Fruit fly (Drosophila melanogaster) whole organism, prepupa: ENCODE results near the gene Mgstl.

Source experiments
- Blimp-1 ChIP-seq: fragments of 200-800 bp; sonication (Bioruptor generic); optimal IDR thresholded peaks from 3 replicates; lab custom pipeline; 2017; ENCODE audit warnings: missing biosample characterization, missing genetic modification characterization, mild to moderate bottlenecking, moderate library complexity, missing genetic modification reagents
- CG10631 ChIP-seq: fragments of 200-800 bp; sonication (Bioruptor generic); optimal IDR thresholded peaks from 2 replicates; lab custom pipeline; 2016; ENCODE audit warnings: missing biosample characterization, missing genetic modification characterization
- CG10669 ChIP-seq: fragments of 200-800 bp; sonication (Bioruptor generic); optimal IDR thresholded peaks from 3 replicates; lab custom pipeline; 2018; ENCODE audit warnings: missing biosample characterization, mild to moderate bottlenecking, missing genetic modification characterization, moderate library complexity
- CG11294 ChIP-seq: fragments of 200-800 bp; sonication (Bioruptor generic); IDR thresholded peaks from 2 replicates; pipeline ENCODE4 v1.3.6; 2022; ENCODE audit warnings: missing biosample characterization, missing genetic modification characterization
- CG11762 ChIP-seq: fragments of 200-800 bp; sonication (Bioruptor generic); optimal IDR thresholded peaks from 3 replicates; lab custom pipeline; 2016; ENCODE audit warnings: missing biosample characterization, missing genetic modification characterization; ENCODE audit not compliant: insufficient read depth
- CG11902 ChIP-seq: fragments of 200-800 bp; sonication (Bioruptor generic); optimal IDR thresholded peaks from 3 replicates; lab custom pipeline; 2016; ENCODE audit warnings: missing biosample characterization, missing genetic modification characterization
- CG1621 ChIP-seq: fragments of 200-800 bp; sonication (Bioruptor generic); optimal IDR thresholded peaks from 3 replicates; lab custom pipeline; 2018; ENCODE audit warnings: missing biosample characterization, mild to moderate bottlenecking, missing genetic modification characterization
- CG16779 ChIP-seq: fragments of 200-800 bp; sonication (Bioruptor generic); optimal IDR thresholded peaks from 3 replicates; lab custom pipeline; 2017; ENCODE audit warnings: missing biosample characterization, mild to moderate bottlenecking, missing genetic modification characterization
- CG32006 ChIP-seq: fragments of 200-800 bp; sonication (Bioruptor generic); optimal IDR thresholded peaks from 3 replicates; lab custom pipeline; 2017; ENCODE audit warnings: missing biosample characterization, mild to moderate bottlenecking, missing genetic modification characterization
- CG34406 ChIP-seq: fragments of 200-800 bp; sonication (Bioruptor generic); optimal IDR thresholded peaks from 3 replicates; lab custom pipeline; 2016; ENCODE audit warnings: missing biosample characterization, missing genetic modification characterization
- CG4318 ChIP-seq: fragments of 200-800 bp; sonication (Bioruptor generic); optimal IDR thresholded peaks from 3 replicates; lab custom pipeline; 2017; ENCODE audit warnings: missing biosample characterization, mild to moderate bottlenecking, missing genetic modification characterization
- CG6163 ChIP-seq: fragments of 200-800 bp; sonication (Bioruptor generic); IDR thresholded peaks from 3 replicates; pipeline ENCODE4 v1.3.6; 2022; ENCODE audit warnings: missing biosample characterization, missing genetic modification characterization
- CG6276 ChIP-seq: fragments of 200-800 bp; sonication (Bioruptor generic); optimal IDR thresholded peaks from 2 replicates; lab custom pipeline; 2017; ENCODE audit warnings: missing biosample characterization, mild to moderate bottlenecking, missing genetic modification characterization
- CG6808 ChIP-seq: fragments of 200-800 bp; sonication (Bioruptor generic); optimal IDR thresholded peaks from 3 replicates; lab custom pipeline; 2017; ENCODE audit warnings: missing biosample characterization, missing genetic modification characterization, mild to moderate bottlenecking, moderate library complexity, missing genetic modification reagents
- CG6854 ChIP-seq: fragments of 200-800 bp; sonication (Bioruptor generic); optimal IDR thresholded peaks from 2 replicates; lab custom pipeline; 2017; ENCODE audit warnings: missing biosample characterization, mild to moderate bottlenecking, missing genetic modification characterization
- CG7368 ChIP-seq: fragments of 200-800 bp; sonication (Bioruptor generic); optimal IDR thresholded peaks from 3 replicates; lab custom pipeline; 2016; ENCODE audit warnings: missing biosample characterization, missing genetic modification characterization
- CG8319 ChIP-seq: fragments of 200-800 bp; sonication (Bioruptor generic); optimal IDR thresholded peaks from 3 replicates; lab custom pipeline; 2016; ENCODE audit warnings: missing biosample characterization, missing genetic modification characterization
- CG9139 ChIP-seq: fragments of 200-800 bp; sonication (Bioruptor generic); optimal IDR thresholded peaks from 3 replicates; lab custom pipeline; 2017; ENCODE audit warnings: missing biosample characterization, mild to moderate bottlenecking, missing genetic modification characterization
- Eip75B ChIP-seq: fragments of 200-800 bp; sonication (Bioruptor generic); optimal IDR thresholded peaks from 3 replicates; lab custom pipeline; 2016; ENCODE audit warnings: missing biosample characterization, missing genetic modification characterization
- Eip93F ChIP-seq: fragments of 200-800 bp; sonication (Bioruptor generic); optimal IDR thresholded peaks from 2 replicates; lab custom pipeline; 2016; ENCODE audit warnings: missing biosample characterization, mild to moderate bottlenecking, missing genetic modification characterization
- Ets21C ChIP-seq: fragments of 200-800 bp; sonication (Bioruptor generic); optimal IDR thresholded peaks from 3 replicates; lab custom pipeline; 2016; ENCODE audit warnings: missing biosample characterization, missing genetic modification characterization
- Gug ChIP-seq: fragments of 200-800 bp; sonication (Bioruptor generic); IDR thresholded peaks from 2 replicates; pipeline ENCODE4 v1.3.6; 2022; ENCODE audit warnings: missing biosample characterization, missing genetic modification characterization
- Hr38 ChIP-seq: sonication (Bioruptor generic); optimal IDR thresholded peaks from 2 replicates; lab custom pipeline; 2016; ENCODE audit warnings: missing biosample characterization, missing genetic modification characterization
- Hr4 ChIP-seq: fragments of 200-800 bp; sonication (Bioruptor generic); optimal IDR thresholded peaks from 3 replicates; lab custom pipeline; 2016; ENCODE audit warnings: missing biosample characterization, missing genetic modification characterization
- OdsH ChIP-seq: fragments of 200-800 bp; sonication (Bioruptor generic); optimal IDR thresholded peaks from 3 replicates; lab custom pipeline; 2016; ENCODE audit warnings: missing biosample characterization, missing genetic modification characterization
- Smox ChIP-seq: fragments of 200-800 bp; sonication (Bioruptor generic); optimal IDR thresholded peaks from 3 replicates; lab custom pipeline; 2016; ENCODE audit warnings: missing biosample characterization, missing genetic modification characterization
- Sox102F ChIP-seq: fragments of 200-800 bp; sonication (Bioruptor generic); optimal IDR thresholded peaks from 2 replicates; lab custom pipeline; 2016; ENCODE audit warnings: missing biosample characterization, mild to moderate bottlenecking, missing genetic modification characterization
- Sox14 ChIP-seq: fragments of 200-800 bp; sonication (Bioruptor generic); optimal IDR thresholded peaks from 3 replicates; lab custom pipeline; 2016; ENCODE audit warnings: missing biosample characterization, missing genetic modification characterization
- achi ChIP-seq: fragments of 200-800 bp; sonication (Bioruptor generic); optimal IDR thresholded peaks from 3 replicates; lab custom pipeline; 2016; ENCODE audit warnings: missing biosample characterization, missing genetic modification characterization
- cyc ChIP-seq: fragments of 200-800 bp; sonication (Bioruptor generic); optimal IDR thresholded peaks from 3 replicates; lab custom pipeline; 2016; ENCODE audit warnings: missing biosample characterization, missing genetic modification characterization
- dac ChIP-seq: fragments of 200-800 bp; sonication (Bioruptor generic); optimal IDR thresholded peaks from 2 replicates; lab custom pipeline; 2017; ENCODE audit warnings: missing biosample characterization, mild to moderate bottlenecking, missing genetic modification characterization
- dsx ChIP-seq: fragments of 200-800 bp; optimal IDR thresholded peaks from 3 replicates; lab custom pipeline; 2019; ENCODE audit warnings: missing biosample characterization, mild to moderate bottlenecking, missing genetic modification characterization, moderate library complexity; ENCODE audit not compliant: poor library complexity, severe bottlenecking
- eg ChIP-seq: fragments of 200-800 bp; sonication (Bioruptor generic); IDR thresholded peaks from 3 replicates; pipeline ENCODE4 v1.3.6; 2022; ENCODE audit warnings: missing biosample characterization, missing genetic modification characterization
- esn ChIP-seq: fragments of 200-800 bp; sonication (Bioruptor generic); optimal IDR thresholded peaks from 2 replicates; lab custom pipeline; 2016; ENCODE audit warnings: missing biosample characterization, mild to moderate bottlenecking, missing genetic modification characterization, moderate library complexity
- fd59A ChIP-seq: fragments of 200-800 bp; sonication (Bioruptor generic); optimal IDR thresholded peaks from 2 replicates; lab custom pipeline; 2017; ENCODE audit warnings: missing biosample characterization, mild to moderate bottlenecking, missing genetic modification characterization, missing genetic modification reagents
- fd85E ChIP-seq: fragments of 200-800 bp; sonication (Bioruptor generic); optimal IDR thresholded peaks from 3 replicates; lab custom pipeline; 2016; ENCODE audit warnings: missing biosample characterization, missing genetic modification characterization
- fkh ChIP-seq: fragments of 200-800 bp; sonication (Bioruptor generic); optimal IDR thresholded peaks from 3 replicates; lab custom pipeline; 2017; ENCODE audit warnings: missing biosample characterization, mild to moderate bottlenecking, missing genetic modification characterization, moderate library complexity
- lz ChIP-seq: fragments of 200-800 bp; sonication (Bioruptor generic); optimal IDR thresholded peaks from 3 replicates; lab custom pipeline; 2016; ENCODE audit warnings: missing biosample characterization, missing genetic modification characterization
- net ChIP-seq: fragments of 200-800 bp; sonication (Bioruptor generic); optimal IDR thresholded peaks from 3 replicates; lab custom pipeline; 2016; ENCODE audit warnings: missing biosample characterization, missing genetic modification characterization
- salr ChIP-seq, 2 experiments: fragments of 200-800 bp; sonication (Bioruptor generic); optimal IDR thresholded peaks; 3 replicates each; lab custom pipeline; 2016 to 2018; ENCODE audit warnings: missing biosample characterization in 2 of 2, missing genetic modification characterization in 2 of 2, mild to moderate bottlenecking in 1 of 2
- spab ChIP-seq: fragments of 200-800 bp; sonication (Bioruptor generic); optimal IDR thresholded peaks from 2 replicates; lab custom pipeline; 2017; ENCODE audit warnings: missing biosample characterization, mild to moderate bottlenecking, missing genetic modification characterization, missing genetic modification reagents
- ss ChIP-seq, 2 experiments: fragments of 200-800 bp; sonication (Bioruptor generic); optimal IDR thresholded peaks; 2 replicates in 1 of 2; 3 replicates in 1 of 2; lab custom pipeline; 2017 to 2018; ENCODE audit warnings: mild to moderate bottlenecking in 2 of 2, missing biosample characterization in 2 of 2, missing genetic modification characterization in 2 of 2, moderate library complexity in 1 of 2
- svp ChIP-seq: fragments of 200-800 bp; sonication (Bioruptor generic); peaks from one replicate; lab custom pipeline; 2016; ENCODE audit warnings: missing biosample characterization, missing genetic modification characterization
- topi ChIP-seq: fragments of 200-800 bp; sonication (Bioruptor generic); optimal IDR thresholded peaks from 3 replicates; lab custom pipeline; 2016; ENCODE audit warnings: missing biosample characterization, missing genetic modification characterization
- vri ChIP-seq: fragments of 200-800 bp; sonication (Bioruptor generic); optimal IDR thresholded peaks from 3 replicates; lab custom pipeline; 2016; ENCODE audit warnings: missing biosample characterization, mild to moderate bottlenecking, missing genetic modification characterization

Mgstl gene

dm6 chrX:21071693-21072357 is 29.9 kb downstream of the Mgstl start (continued):
- no peak for TF ChIP-seq cyc (GFP tag; lab: Kevin White, UChicago)
- no peak for TF ChIP-seq CG7368
- no peak for TF ChIP-seq CG11902 (GFP tag; lab: Kevin White, UChicago)
- no peak for TF ChIP-seq CG10669 (GFP tag; lab: Kevin White, UChicago)
- TF ChIP-seq CG34406, result no peak
- TF ChIP-seq lz (GFP tag; lab: Kevin White, UChicago), result no peak
- TF ChIP-seq CG8319 (GFP tag; lab: Kevin White, UChicago), result no peak
- peak; percentile 37 for TF ChIP-seq dsx
- TF ChIP-seq CG6808 (GFP tag; lab: Kevin White, UChicago), result peak; percentile 25
- no peak for TF ChIP-seq CG11294 (GFP tag; lab: Robert Waterston, UW)
- peak; percentile 77 for TF ChIP-seq svp (GFP tag; lab: Kevin White, UChicago)
- no peak for TF ChIP-seq eg (GFP tag; lab: Robert Waterston, UW)
- peak; percentile 48 for TF ChIP-seq CG6854 (GFP tag; lab: Kevin White, UChicago)
- TF ChIP-seq ss (GFP tag; optimal IDR thresholded peaks at IDR 0.05; lab: Kevin White, UChicago), result peak; percentile 34 to 65
- peak; percentile 33 for TF ChIP-seq fkh (GFP tag; lab: Kevin White, UChicago)
- peak; percentile 19 for TF ChIP-seq net (GFP tag; lab: Kevin White, UChicago)
- no peak for TF ChIP-seq salr (GFP tag; optimal IDR thresholded peaks at IDR 0.05; lab: Kevin White, UChicago)
- peak; percentile 64 for TF ChIP-seq CG9139 (GFP tag; lab: Kevin White, UChicago)
- no peak for TF ChIP-seq CG10631 (GFP tag; lab: Kevin White, UChicago)
- peak; percentile 10 for TF ChIP-seq CG1621 (tag; lab: Kevin White, UChicago)
- TF ChIP-seq CG16779 (tag; lab: Kevin White, UChicago), result no peak
- TF ChIP-seq dac (GFP tag; lab: Kevin White, UChicago), result no peak
- TF ChIP-seq topi, result no peak
- no peak for TF ChIP-seq esn (GFP tag; lab: Kevin White, UChicago)
- no peak for TF ChIP-seq CG32006 (GFP tag; lab: Kevin White, UChicago)
- 0 out of 3 replicates have a peak, but pooled peaks have one; percentile 39 for TF ChIP-seq CG6163
- TF ChIP-seq Eip93F (GFP tag; lab: Kevin White, UChicago), result peak; percentile 60
- TF ChIP-seq achi (GFP tag; lab: Kevin White, UChicago), result no peak
- no peak for TF ChIP-seq CG4318
- no peak for TF ChIP-seq Eip75B (GFP tag; lab: Kevin White, UChicago)
- TF ChIP-seq OdsH (GFP tag; lab: Kevin White, UChicago), result no peak
- TF ChIP-seq CG6276 (GFP tag; lab: Kevin White, UChicago), result peak; percentile 24
- no peak for TF ChIP-seq fd85E (GFP tag; lab: Kevin White, UChicago)

- TF ChIP-seq dsx (peak; percentile 90), lz (GFP tag; lab: Kevin White, UChicago) (peak; percentile 87), CG16779 (tag; lab: Kevin White, UChicago) (peak; percentile 81), CG4318 (peak; percentile 77), Sox102F (GFP tag; lab: Kevin White, UChicago) (peak; percentile 88), fd59A (GFP tag; lab: Kevin White, UChicago) (peak; percentile 85), ss (GFP tag; optimal IDR thresholded peaks at IDR 0.05; lab: Kevin White, UChicago) (peak; percentile 86 to 89), achi (GFP tag; lab: Kevin White, UChicago) (peak; percentile 86), vri (GFP tag; lab: Kevin White, UChicago) (peak; percentile 75), Hr4 (peak; percentile 89), cyc (GFP tag; lab: Kevin White, UChicago) (peak; percentile 82), dac (GFP tag; lab: Kevin White, UChicago) (peak; percentile 82), Sox14 (GFP tag; lab: Kevin White, UChicago) (peak; percentile 90), Eip75B (GFP tag; lab: Kevin White, UChicago) (peak; percentile 89), topi (peak; percentile 88), CG7368 (peak; percentile 80), salr (GFP tag; optimal IDR thresholded peaks at IDR 0.05; lab: Kevin White, UChicago) (peak; percentile 72 to 75), Smox (peak; percentile 84), spab (peak; percentile 84), CG11762 (GFP tag; lab: Kevin White, UChicago) (peak; percentile 82), CG6854 (GFP tag; lab: Kevin White, UChicago) (peak; percentile 64), Hr38 (GFP tag; lab: Kevin White, UChicago) (no peak), CG6163 (peak; percentile 89), CG1621 (tag; lab: Kevin White, UChicago) (peak; percentile 83), Blimp-1 (peak; percentile 53), CG9139 (GFP tag; lab: Kevin White, UChicago) (peak; percentile 76), Gug (GFP tag; lab: Robert Waterston, UW) (peak; percentile 86), esn (GFP tag; lab: Kevin White, UChicago) (peak; percentile 89), CG10669 (GFP tag; lab: Kevin White, UChicago) (peak; percentile 86), eg (GFP tag; lab: Robert Waterston, UW) (peak; percentile 90), Ets21C (GFP tag; lab: Kevin White, UChicago) (peak; percentile 68)
Measured at dm6 chrX:21072953-21073352, 31.0 kb downstream of the Mgstl start.
